Worm (Caenorhabditis elegans) whole organism, young adult: ENCODE measurements around the gene R11E3.2.

ENCODE experiments used
- ama-1 ChIP-seq, 3 experiments: fragments of 150-350 bp in 1 of 3; sonication (generic microtip) in 2 of 3; optimal IDR thresholded peaks; 2 replicates each; lab custom pipeline; 2014 to 2018; ENCODE audit warnings: missing biosample characterization in 2 of 3, missing genetic modification characterization in 2 of 3, missing genetic modification reagents in 2 of 3
- atf-7 ChIP-seq: sonication (generic microtip); optimal IDR thresholded peaks from 2 replicates; lab custom pipeline; 2017; ENCODE audit warnings: mild to moderate bottlenecking, missing genetic modification characterization, missing compliant biosample characterization
- dpl-1 ChIP-seq: fragments of 150-350 bp; optimal IDR thresholded peaks from 2 replicates; lab custom pipeline; 2014; ENCODE audit warnings: missing biosample characterization, missing genetic modification reagents, missing genetic modification characterization
- mcd-1 ChIP-seq: fragments of 200-800 bp; sonication (Bioruptor generic); IDR thresholded peaks from 2 replicates; pipeline ENCODE4 v1.3.6; 2022; ENCODE audit warnings: missing genetic modification reagents, missing genetic modification characterization, missing compliant biosample characterization
- pbrm-1 ChIP-seq: fragments of 200-800 bp; sonication (Bioruptor generic); IDR thresholded peaks from 2 replicates; pipeline ENCODE4 v1.3.6; 2022; ENCODE audit warnings: missing genetic modification reagents, missing genetic modification characterization, missing compliant biosample characterization

DNA sequence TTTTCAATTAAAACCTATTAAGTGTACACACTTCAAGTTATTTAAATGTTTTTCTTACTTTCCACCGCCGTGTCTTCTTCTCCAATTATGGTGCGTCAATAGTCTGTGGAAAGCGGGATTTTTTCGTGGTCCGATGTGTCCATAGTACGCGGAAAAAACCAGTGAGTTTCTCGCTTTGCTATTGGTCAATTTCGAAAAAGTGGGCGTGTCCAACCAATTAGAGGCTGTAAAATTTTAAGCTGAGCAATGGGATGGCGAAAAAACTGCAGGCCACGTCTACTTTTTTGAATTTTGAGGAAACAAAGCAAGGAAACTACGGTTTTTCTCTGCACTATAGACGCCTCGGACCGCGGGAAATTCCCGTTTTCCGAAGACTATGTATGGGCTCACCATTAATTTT is 48.2 kb upstream of the R11E3.2 start:
- TF ChIP-seq dpl-1 (GFP tag; lab: Kevin White, UChicago) (no peak), mcd-1 (GFP tag; lab: Robert Waterston, UW) (no peak), ama-1 (optimal IDR thresholded peaks at IDR 0.05; lab: Kevin White, UChicago) (no peak), ama-1 (GFP tag; optimal IDR thresholded peaks at IDR 0.05; lab: Kevin White, UChicago) (no peak), pbrm-1 (GFP tag; lab: Robert Waterston, UW) (no peak), atf-7 (tag; lab: Kevin White, UChicago) (no peak)
